Fruit fly (Drosophila melanogaster) whole organism, embryonic: ENCODE measurements around the gene Frmd5.

Source experiments
- CG12155 ChIP-seq: fragments of 200-800 bp; sonication (Bioruptor generic); optimal IDR thresholded peaks from 3 replicates; lab custom pipeline; 2016; ENCODE audit warnings: missing biosample characterization, missing genetic modification characterization
- PHDP ChIP-seq: fragments of 200-800 bp; sonication (Bioruptor generic); optimal IDR thresholded peaks from 3 replicates; lab custom pipeline; 2018; ENCODE audit warnings: missing biosample characterization, mild to moderate bottlenecking, missing genetic modification characterization, moderate library complexity
- al ChIP-seq: fragments of 200-800 bp; sonication (Bioruptor generic); IDR thresholded peaks from 2 replicates; pipeline ENCODE4 v1.3.6; 2022; ENCODE audit warnings: missing biosample characterization, missing genetic modification characterization

- no peak for TF ChIP-seq al
- TF ChIP-seq CG12155: no peak
- no peak for TF ChIP-seq PHDP (tag; lab: Kevin White, UChicago)
Observed at dm6 chr2L:10303786-10304185, 40.5 kb upstream of the Frmd5 start, which contains the start of gene nmd.
